Worm (Caenorhabditis elegans): Measurements from ENCODE around the gene fmil-1.

The fmil-1 gene

DNA sequence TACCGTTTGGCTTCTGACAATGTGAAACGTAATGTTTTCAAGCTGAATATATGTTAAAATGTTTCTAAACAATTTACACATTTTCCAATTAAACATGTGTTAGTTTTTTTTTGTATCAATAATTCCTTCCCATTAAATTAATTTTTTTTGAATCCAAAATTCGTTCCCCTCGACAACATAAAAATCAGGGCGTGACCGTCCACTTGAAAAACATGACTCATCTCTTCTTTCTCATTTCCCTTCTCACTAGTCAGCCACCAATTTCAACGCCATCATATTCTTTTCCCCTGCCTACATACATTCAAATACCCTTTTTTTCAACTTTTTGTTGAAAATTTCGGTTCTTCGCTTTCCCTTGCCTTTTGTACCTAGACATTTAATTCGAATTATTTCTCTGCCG, 36.0 kb downstream of the fmil-1 start:
- no peak for TF ChIP-seq pha-4 (tag; optimal IDR thresholded peaks at IDR 0.05)
- TF ChIP-seq unc-3 (GFP tag; conservative IDR thresholded peaks at IDR 0.05), result no peak
- TF ChIP-seq unc-3 (tag; optimal IDR thresholded peaks at IDR 0.05), result no peak
- no peak for TF ChIP-seq elt-2 (tag; optimal IDR thresholded peaks at IDR 0.05)
- TF ChIP-seq ztf-16 (tag; optimal IDR thresholded peaks at IDR 0.05), result no peak
- TF ChIP-seq hlh-8 (tag; optimal IDR thresholded peaks at IDR 0.05), result no peak
- TF ChIP-seq ceh-45 (GFP tag; IDR thresholded peaks at IDR 0.05), result no peak
- no peak for TF ChIP-seq odd-2 (tag; optimal IDR thresholded peaks at IDR 0.05)
- TF ChIP-seq sox-4 (tag; optimal IDR thresholded peaks at IDR 0.05), result no peak
- TF ChIP-seq npax-4 (tag; optimal IDR thresholded peaks at IDR 0.05), result no peak

DNA sequence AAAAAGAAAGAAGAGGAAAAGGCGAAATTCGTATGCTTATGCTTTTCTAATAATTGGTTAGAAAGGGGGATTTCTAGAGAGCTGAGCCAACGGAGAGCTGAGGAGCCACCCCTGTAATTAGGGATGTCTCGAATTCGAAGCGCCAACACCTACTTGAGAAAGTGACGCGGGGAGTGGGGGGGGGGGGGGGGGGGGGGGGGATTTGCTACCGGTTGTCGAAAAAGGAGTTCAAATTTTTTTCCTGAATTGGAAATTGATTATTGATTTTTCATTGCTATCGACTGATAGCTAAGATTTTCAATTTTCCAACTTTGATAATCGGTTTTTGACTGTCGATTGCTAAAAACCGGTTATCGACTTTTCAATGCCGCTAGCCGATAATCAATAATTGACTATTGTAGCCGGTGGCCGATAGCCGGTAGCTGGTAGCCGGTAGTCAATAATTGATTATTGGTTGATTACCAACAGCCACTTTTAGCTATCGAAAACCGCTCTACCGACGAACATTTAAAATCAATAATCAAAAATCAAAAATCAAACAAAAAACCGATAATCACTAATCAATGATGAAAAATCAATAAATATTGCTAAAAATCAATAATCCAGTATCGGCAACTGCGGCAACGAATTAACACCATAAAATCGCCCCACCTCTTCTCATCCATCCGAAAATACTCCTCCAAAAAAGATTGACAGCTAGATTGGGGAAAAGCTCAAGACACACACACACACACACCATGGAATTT, 39.4 kb downstream of the fmil-1 start:
- TF ChIP-seq unc-3 (GFP tag; conservative IDR thresholded peaks at IDR 0.05) (no peak), unc-3 (tag; optimal IDR thresholded peaks at IDR 0.05) (no peak), nhr-11 (tag; optimal IDR thresholded peaks at IDR 0.05) (no peak), elt-4 (tag; optimal IDR thresholded peaks at IDR 0.05) (no peak)

DNA sequence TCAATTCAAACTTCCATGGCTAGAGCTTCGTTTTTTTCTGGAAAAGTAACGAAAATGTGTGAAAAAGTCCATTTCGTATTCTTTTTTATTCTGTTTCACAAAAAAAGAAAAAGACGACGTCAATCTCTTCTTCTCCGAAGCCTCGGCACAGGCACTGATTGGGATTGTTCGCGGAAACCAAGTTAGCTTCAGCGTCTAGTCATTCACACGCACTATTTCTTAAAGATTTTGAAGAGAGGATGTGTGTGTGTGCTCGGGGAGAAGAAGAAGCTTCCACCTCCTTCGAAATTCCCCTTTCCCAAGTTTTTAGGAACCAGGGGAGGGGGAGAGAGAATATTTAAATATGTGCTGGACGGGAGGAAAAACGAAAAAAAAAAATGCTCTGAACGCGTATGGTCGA, 42.1 kb downstream of the fmil-1 start:
- TF ChIP-seq dve-1 (tag; optimal IDR thresholded peaks at IDR 0.05), result no peak
- peak; percentile 90 for TF ChIP-seq unc-42 (tag; optimal IDR thresholded peaks at IDR 0.05)
- TF ChIP-seq K02D7.2 (tag; optimal IDR thresholded peaks at IDR 0.05), result no peak

DNA sequence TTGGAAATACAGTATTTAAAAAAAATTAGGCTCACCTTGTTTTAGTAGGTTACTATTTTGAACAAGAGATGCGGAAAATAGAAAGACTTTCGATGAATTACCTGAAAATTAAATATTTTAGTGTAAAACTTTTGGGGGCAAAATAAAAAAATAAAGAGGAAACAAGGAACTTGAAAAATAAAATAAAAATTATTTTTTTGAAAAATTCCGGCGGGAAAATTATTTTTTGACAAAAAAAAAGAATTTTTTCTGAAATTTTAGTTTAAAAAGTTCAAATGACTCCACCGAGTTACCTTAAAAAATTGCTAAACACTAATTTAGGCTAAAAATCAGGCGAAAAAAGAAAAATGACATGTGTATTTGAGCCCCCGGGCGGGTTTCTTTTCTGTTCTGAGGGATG, 43.9 kb downstream of the fmil-1 start, which contains the start of the genes cha-1 and unc-17:
TSS of gene cha-1 (minus strand) at position 101 of the 400 bp plus-strand sequence.
TSS of gene unc-17 (minus strand) at position 103 of the 400 bp plus-strand sequence.
- TF ChIP-seq ztf-16 (tag; optimal IDR thresholded peaks at IDR 0.05) (no peak), ama-1 (optimal IDR thresholded peaks at IDR 0.05) (no peak), sox-4 (tag; optimal IDR thresholded peaks at IDR 0.05) (no peak), dmd-4 (tag; optimal IDR thresholded peaks at IDR 0.05; ENCODE audit: borderline replicate concordance) (no peak), hlh-15 (tag; optimal IDR thresholded peaks at IDR 0.05) (no peak), F13H6.1 (tag; optimal IDR thresholded peaks at IDR 0.05) (no peak), npax-4 (tag; optimal IDR thresholded peaks at IDR 0.05) (no peak), fkh-10 (GFP tag; optimal IDR thresholded peaks at IDR 0.05) (no peak), ttx-3 (tag; optimal IDR thresholded peaks at IDR 0.05) (no peak), unc-3 (GFP tag; conservative IDR thresholded peaks at IDR 0.05) (no peak), unc-3 (tag; optimal IDR thresholded peaks at IDR 0.05) (no peak), ceh-24 (tag; optimal IDR thresholded peaks at IDR 0.05) (no peak), mec-3 (tag; optimal IDR thresholded peaks at IDR 0.05; ENCODE audit: borderline replicate concordance) (no peak), ceh-22 (tag; optimal IDR thresholded peaks at IDR 0.05) (no peak), lim-6 (tag; optimal IDR thresholded peaks at IDR 0.05) (no peak), madf-2 (tag; optimal IDR thresholded peaks at IDR 0.05) (no peak), elt-2 (tag; optimal IDR thresholded peaks at IDR 0.05) (no peak)

DNA sequence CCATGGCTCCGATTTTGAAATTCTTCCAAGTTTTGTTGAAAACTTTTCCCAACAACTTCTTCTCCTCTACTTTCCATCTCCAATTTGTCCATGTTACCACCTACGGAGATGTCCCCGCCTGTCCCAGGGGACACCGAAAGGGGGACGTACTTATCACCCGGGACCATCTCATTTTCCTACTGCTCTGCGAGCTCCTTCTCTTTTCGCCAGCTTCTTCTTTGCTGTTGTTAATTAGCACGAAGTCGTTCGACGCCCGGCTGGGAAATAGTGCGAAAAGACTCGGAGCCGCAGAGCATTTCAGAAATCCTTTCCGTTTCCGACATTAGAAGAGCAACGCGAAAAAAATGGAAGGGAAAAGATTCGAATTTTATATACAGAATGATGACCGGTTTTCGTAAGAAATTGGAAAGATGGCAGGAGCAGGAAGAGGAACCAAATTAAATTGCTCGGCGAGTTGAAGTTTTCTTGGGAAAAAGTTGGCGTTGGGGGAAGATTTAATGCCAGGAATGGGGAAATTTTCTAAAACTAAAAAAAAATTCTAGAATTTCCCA, 46.6 kb downstream of the fmil-1 start:
- TF ChIP-seq K02D7.2 (tag; optimal IDR thresholded peaks at IDR 0.05) (no peak), fkh-10 (GFP tag; optimal IDR thresholded peaks at IDR 0.05) (no peak), ceh-31 (tag; optimal IDR thresholded peaks at IDR 0.05) (no peak), gmeb-2 (tag; optimal IDR thresholded peaks at IDR 0.05) (no peak), ceh-9 (tag; optimal IDR thresholded peaks at IDR 0.05) (no peak), dve-1 (tag; optimal IDR thresholded peaks at IDR 0.05) (no peak), unc-42 (tag; optimal IDR thresholded peaks at IDR 0.05) (peak; percentile 51), unc-3 (GFP tag; conservative IDR thresholded peaks at IDR 0.05) (peak; percentile 59; the same call in 1 of the 2 replicates), unc-3 (tag; optimal IDR thresholded peaks at IDR 0.05) (peak; percentile 39)

DNA sequence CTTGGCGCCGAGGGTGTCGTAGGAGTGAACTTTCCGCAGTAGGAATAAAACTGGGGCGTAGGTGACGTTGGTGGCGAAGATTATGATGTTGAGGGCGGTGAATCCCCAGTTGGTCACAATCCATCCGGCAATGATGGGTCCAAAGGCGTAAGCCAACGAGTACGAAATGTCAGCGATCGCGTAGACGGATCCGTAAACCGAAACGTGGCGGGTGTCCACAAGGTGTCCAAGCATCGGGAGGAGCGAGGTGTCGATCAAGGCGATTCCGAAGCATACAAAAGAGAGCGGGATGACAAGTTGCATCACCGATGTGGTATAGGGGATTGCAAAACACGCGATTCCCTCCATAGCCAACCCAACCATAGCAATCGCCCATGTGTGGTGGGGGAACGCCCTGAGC, 49.8 kb downstream of the fmil-1 start:
- TF ChIP-seq hlh-13 (GFP tag; optimal IDR thresholded peaks at IDR 0.05), result no peak
- TF ChIP-seq elt-4 (tag; optimal IDR thresholded peaks at IDR 0.05), result peak; percentile 81
- no peak for TF ChIP-seq fkh-6 (tag; optimal IDR thresholded peaks at IDR 0.05)
- TF ChIP-seq ceh-24 (tag; optimal IDR thresholded peaks at IDR 0.05), result no peak
- TF ChIP-seq ahr-1 (tag; optimal IDR thresholded peaks at IDR 0.05), result no peak
